Worm (Caenorhabditis elegans) whole organism, L1 larva: Measurements from ENCODE around the gene Y56A3A.22.
A peak's percentile ranks its signal among the peaks of the same experiment; 100 is the strongest.

ENCODE experiments used
- C04F5.9 ChIP-seq: sonication (generic microtip); optimal IDR thresholded peaks from 2 replicates; lab custom pipeline; 2016; ENCODE audit warnings: missing genetic modification characterization, missing compliant biosample characterization
- C16A3.4 ChIP-seq: fragments of 150-350 bp; optimal IDR thresholded peaks from 2 replicates; lab custom pipeline; 2014; ENCODE audit warnings: missing biosample characterization, missing genetic modification characterization
- C34B4.2 ChIP-seq: sonication (generic microtip); optimal IDR thresholded peaks from 2 replicates; lab custom pipeline; 2017; ENCODE audit warnings: mild to moderate bottlenecking, missing genetic modification characterization, missing compliant biosample characterization
- F16B12.6 ChIP-seq: fragments of 150-350 bp; optimal IDR thresholded peaks from 2 replicates; lab custom pipeline; 2014; ENCODE audit warnings: missing biosample characterization, missing genetic modification characterization
- alr-1 ChIP-seq: fragments of 200-800 bp; sonication (Bioruptor generic); optimal IDR thresholded peaks from 2 replicates; lab custom pipeline; 2018; ENCODE audit warnings: borderline replicate concordance, mild to moderate bottlenecking, missing genetic modification characterization, missing compliant biosample characterization
- aly-2 ChIP-seq: fragments of 150-350 bp; optimal IDR thresholded peaks from 2 replicates; lab custom pipeline; 2014; ENCODE audit warnings: missing biosample characterization, missing genetic modification characterization
- ama-1 ChIP-seq: fragments of 150-350 bp; optimal IDR thresholded peaks from 2 replicates; lab custom pipeline; 2014
- ceh-63 ChIP-seq: fragments of 200-800 bp; sonication (Bioruptor generic); optimal IDR thresholded peaks from 2 replicates; lab custom pipeline; 2018; ENCODE audit warnings: mild to moderate bottlenecking, missing genetic modification characterization, missing compliant biosample characterization
- ceh-82 ChIP-seq, 3 experiments: fragments of 150-350 bp in 1 of 3; sonication (generic microtip) in 2 of 3; optimal IDR thresholded peaks; 2 replicates each; lab custom pipeline; 2014 to 2017; ENCODE audit warnings: missing biosample characterization in 3 of 3, missing genetic modification characterization in 3 of 3
- ceh-88 ChIP-seq: fragments of 200-800 bp; sonication (Bioruptor generic); IDR thresholded peaks from 2 replicates; pipeline ENCODE4 v1.3.6; 2022; ENCODE audit warnings: missing genetic modification characterization, missing compliant biosample characterization
- ceh-90 ChIP-seq: sonication (generic microtip); optimal IDR thresholded peaks from 2 replicates; lab custom pipeline; 2016; ENCODE audit warnings: missing genetic modification characterization, missing compliant biosample characterization
- dpl-1 ChIP-seq, 3 experiments: fragments of 150-350 bp in 2 of 3; sonication (generic microtip) in 1 of 3; optimal IDR thresholded peaks; 2 replicates each; lab custom pipeline; 2014 to 2017; ENCODE audit warnings: missing biosample characterization in 3 of 3, missing genetic modification characterization in 3 of 3, missing genetic modification reagents in 3 of 3
- efl-1 ChIP-seq, 4 experiments: fragments of 150-350 bp; optimal IDR thresholded peaks in 3 of 4; peaks in 1 of 4; 1 replicate in 1 of 4; 2 replicates in 3 of 4; lab custom pipeline; 2014; ENCODE audit warnings: missing biosample characterization in 2 of 4, missing genetic modification characterization in 2 of 4, missing genetic modification reagents in 2 of 4
- efl-3 ChIP-seq: fragments of 200-800 bp; sonication (Bioruptor generic); optimal IDR thresholded peaks from 2 replicates; lab custom pipeline; 2018; ENCODE audit warnings: mild to moderate bottlenecking, missing genetic modification characterization, missing compliant biosample characterization
- egl-13 ChIP-seq: sonication (generic microtip); optimal IDR thresholded peaks from 2 replicates; lab custom pipeline; 2016; ENCODE audit warnings: missing genotype, missing genetic modification reagents, missing genetic modification characterization, missing compliant biosample characterization
- egl-27 ChIP-seq, 2 experiments: fragments of 150-350 bp in 1 of 2; sonication (generic microtip); optimal IDR thresholded peaks; 3 replicates each; lab custom pipeline; 2017 to 2018; ENCODE audit warnings: missing biosample characterization in 2 of 2, missing genetic modification characterization in 2 of 2, missing genetic modification reagents in 2 of 2
- elt-3 ChIP-seq, 6 experiments: fragments of 150-350 bp in 1 of 6; sonication (generic microtip); optimal IDR thresholded peaks; 2 replicates each; lab custom pipeline; 2017 to 2018; ENCODE audit warnings: missing biosample characterization in 6 of 6, missing genetic modification characterization in 6 of 6, inconsistent platforms in 1 of 6
- fkh-10 ChIP-seq: sonication (generic microtip); optimal IDR thresholded peaks from 2 replicates; lab custom pipeline; 2017; ENCODE audit warnings: missing biosample characterization, missing genetic modification reagents, missing genetic modification characterization
- fkh-8 ChIP-seq: sonication (generic microtip); optimal IDR thresholded peaks from 2 replicates; lab custom pipeline; 2016; ENCODE audit warnings: mild to moderate bottlenecking, missing genetic modification characterization, missing compliant biosample characterization
- grh-1 ChIP-seq: fragments of 200-800 bp; sonication (Bioruptor generic); IDR thresholded peaks from 2 replicates; pipeline ENCODE4 v1.3.6; 2022; ENCODE audit warnings: missing genetic modification reagents, missing genetic modification characterization, missing compliant biosample characterization
- hlh-17 ChIP-seq: fragments of 200-800 bp; sonication (Bioruptor generic); optimal IDR thresholded peaks from 2 replicates; lab custom pipeline; 2018; ENCODE audit warnings: missing genetic modification characterization, mild to moderate bottlenecking, missing compliant biosample characterization, moderate library complexity, borderline replicate concordance
- hpl-2 ChIP-seq: fragments of 150-350 bp; optimal IDR thresholded peaks from 2 replicates; lab custom pipeline; 2014; ENCODE audit warnings: missing biosample characterization, missing genetic modification reagents, missing genetic modification characterization
- irx-1 ChIP-seq: sonication (generic microtip); optimal IDR thresholded peaks from 2 replicates; lab custom pipeline; 2016; ENCODE audit warnings: missing genetic modification characterization, missing compliant biosample characterization
- jun-1 ChIP-seq: fragments of 150-350 bp; optimal IDR thresholded peaks from 2 replicates; lab custom pipeline; 2014; ENCODE audit warnings: missing biosample characterization, missing genetic modification reagents, missing genetic modification characterization
- lin-14 ChIP-seq: fragments of 200-800 bp; sonication (Bioruptor generic); optimal IDR thresholded peaks from 2 replicates; lab custom pipeline; 2018; ENCODE audit warnings: mild to moderate bottlenecking, missing genetic modification characterization, moderate library complexity, missing compliant biosample characterization
- lin-39 ChIP-seq: fragments of 150-350 bp; optimal IDR thresholded peaks from 2 replicates; lab custom pipeline; 2014; ENCODE audit warnings: missing biosample characterization, missing genetic modification reagents, missing genetic modification characterization
- mep-1 ChIP-seq: fragments of 150-350 bp; optimal IDR thresholded peaks from 2 replicates; lab custom pipeline; 2014; ENCODE audit warnings: missing biosample characterization, missing genetic modification characterization
- nhr-11 ChIP-seq: fragments of 150-350 bp; optimal IDR thresholded peaks from 2 replicates; lab custom pipeline; 2014; ENCODE audit warnings: missing biosample characterization, missing genetic modification characterization
- nhr-12 ChIP-seq: sonication (generic microtip); optimal IDR thresholded peaks from 2 replicates; lab custom pipeline; 2017; ENCODE audit warnings: missing biosample characterization, missing genetic modification characterization
- nhr-19 ChIP-seq: fragments of 200-800 bp; sonication (Bioruptor generic); conservative IDR thresholded peaks from 2 replicates; pipeline ENCODE4 v1.3.6; 2022; ENCODE audit warnings: missing genetic modification characterization, missing compliant biosample characterization
- nhr-20 ChIP-seq: sonication (generic microtip); optimal IDR thresholded peaks from 2 replicates; lab custom pipeline; 2016; ENCODE audit warnings: mild to moderate bottlenecking, missing genetic modification characterization, missing compliant biosample characterization
- nhr-47 ChIP-seq: sonication (generic microtip); optimal IDR thresholded peaks from 2 replicates; lab custom pipeline; 2016; ENCODE audit warnings: mild to moderate bottlenecking, missing genetic modification characterization, moderate library complexity, missing compliant biosample characterization
- nhr-71 ChIP-seq: sonication (generic microtip); optimal IDR thresholded peaks from 2 replicates; lab custom pipeline; 2016; ENCODE audit warnings: mild to moderate bottlenecking, missing genetic modification characterization, moderate library complexity, missing compliant biosample characterization
- nhr-84 ChIP-seq: sonication (generic microtip); optimal IDR thresholded peaks from 2 replicates; lab custom pipeline; 2017; ENCODE audit warnings: missing biosample characterization, missing genetic modification characterization
- nhr-85 ChIP-seq: sonication (generic microtip); peaks from one replicate; lab custom pipeline; 2016; ENCODE audit warnings: missing genetic modification characterization, inconsistent platforms, missing compliant biosample characterization
- nhr-90 ChIP-seq: sonication (generic microtip); optimal IDR thresholded peaks from 2 replicates; lab custom pipeline; 2016; ENCODE audit warnings: mild to moderate bottlenecking, missing genetic modification characterization, missing compliant biosample characterization; ENCODE audit not compliant: poor library complexity
- pag-3 ChIP-seq: sonication (generic microtip); optimal IDR thresholded peaks from 2 replicates; lab custom pipeline; 2017; ENCODE audit warnings: missing genetic modification characterization, mild to moderate bottlenecking, missing compliant biosample characterization, antibody characterized with exemption, borderline replicate concordance; ENCODE audit not compliant: insufficient read depth
- pqm-1 ChIP-seq: sonication (generic microtip); optimal IDR thresholded peaks from 3 replicates; lab custom pipeline; 2017; ENCODE audit warnings: missing biosample characterization, missing genetic modification characterization
- rnt-1 ChIP-seq: sonication (generic microtip); optimal IDR thresholded peaks from 2 replicates; lab custom pipeline; 2016; ENCODE audit warnings: mild to moderate bottlenecking, missing genetic modification characterization, moderate library complexity, missing compliant biosample characterization
- snu-23 ChIP-seq: sonication (generic microtip); optimal IDR thresholded peaks from 2 replicates; lab custom pipeline; 2016; ENCODE audit warnings: missing genetic modification characterization, missing compliant biosample characterization
- sox-4 ChIP-seq: sonication (generic microtip); optimal IDR thresholded peaks from 2 replicates; lab custom pipeline; 2016; ENCODE audit warnings: missing genetic modification characterization, missing compliant biosample characterization
- sup-37 ChIP-seq: fragments of 200-800 bp; sonication (Bioruptor generic); optimal IDR thresholded peaks from 2 replicates; lab custom pipeline; 2018; ENCODE audit warnings: mild to moderate bottlenecking, missing genetic modification characterization, missing compliant biosample characterization
- swsn-7 ChIP-seq: sonication (generic microtip); optimal IDR thresholded peaks from 2 replicates; lab custom pipeline; 2016; ENCODE audit warnings: missing genetic modification characterization, missing compliant biosample characterization
- tlp-1 ChIP-seq: fragments of 150-350 bp; optimal IDR thresholded peaks from 2 replicates; lab custom pipeline; 2014; ENCODE audit warnings: missing biosample characterization, missing genetic modification characterization
- unc-130 ChIP-seq: fragments of 150-350 bp; optimal IDR thresholded peaks from 2 replicates; lab custom pipeline; 2017; ENCODE audit warnings: missing biosample characterization, missing genetic modification characterization, inconsistent platforms
- unc-62 ChIP-seq: fragments of 150-350 bp; optimal IDR thresholded peaks from 2 replicates; lab custom pipeline; 2014; ENCODE audit warnings: missing biosample characterization, missing genetic modification reagents, missing genetic modification characterization
- vab-15 ChIP-seq: sonication (generic microtip); optimal IDR thresholded peaks from 2 replicates; lab custom pipeline; 2017; ENCODE audit warnings: missing genotype, mild to moderate bottlenecking, missing genetic modification characterization, missing compliant biosample characterization
- xbp-1 ChIP-seq: sonication (generic microtip); optimal IDR thresholded peaks from 2 replicates; lab custom pipeline; 2016; ENCODE audit warnings: missing genetic modification characterization, missing compliant biosample characterization
- ztf-11 ChIP-seq, 2 experiments: sonication (generic microtip); optimal IDR thresholded peaks; 2 replicates each; lab custom pipeline; 2016 to 2017; ENCODE audit warnings: missing genetic modification characterization in 2 of 2, missing biosample characterization in 1 of 2, missing compliant biosample characterization in 1 of 2
- ztf-4 ChIP-seq: fragments of 150-350 bp; optimal IDR thresholded peaks from 2 replicates; lab custom pipeline; 2014; ENCODE audit warnings: missing biosample characterization, missing genetic modification characterization

Gene Y56A3A.22

ce11 chrIII:11935032-11935947 lies 13.8 kb downstream of the Y56A3A.22 start:
- TF ChIP-seq dpl-1 (GFP tag; optimal IDR thresholded peaks at IDR 0.05; lab: Kevin White, UChicago) (no peak), jun-1 (tag; lab: Kevin White, UChicago) (no peak), pqm-1 (tag; lab: Kevin White, UChicago) (no peak), C04F5.9 (no peak), lin-39 (tag; lab: Kevin White, UChicago) (no peak), ama-1 (lab: Kevin White, UChicago) (peak; percentile 14), nhr-90 (tag; lab: Kevin White, UChicago) (no peak), pag-3 (tag; lab: Kevin White, UChicago) (no peak), ceh-90 (tag; lab: Kevin White, UChicago) (no peak), aly-2 (tag; lab: Kevin White, UChicago) (no peak), alr-1 (tag; lab: Kevin White, UChicago) (no peak), ceh-63 (GFP tag; lab: Kevin White, UChicago) (no peak), rnt-1 (tag; lab: Kevin White, UChicago) (peak; percentile 74), efl-1 (optimal IDR thresholded peaks at IDR 0.05; lab: Kevin White, UChicago) (no peak), efl-1 (GFP tag; optimal IDR thresholded peaks at IDR 0.05 in 1 of 2; lab: Kevin White, UChicago) (no peak), unc-62 (GFP tag; lab: Kevin White, UChicago) (peak; percentile 44), snu-23 (GFP tag; lab: Kevin White, UChicago) (peak; percentile 12), mep-1 (tag; lab: Kevin White, UChicago) (peak; percentile 1), F16B12.6 (no peak), ceh-82 (tag; optimal IDR thresholded peaks at IDR 0.05; lab: Kevin White, UChicago) (peak in 1 of 3 experiments; percentile 23), egl-13 (tag; lab: Kevin White, UChicago) (peak; percentile 2), nhr-11 (tag; lab: Kevin White, UChicago) (no peak), lin-14 (GFP tag; lab: Kevin White, UChicago) (no peak), xbp-1 (peak; percentile 79), swsn-7 (peak; percentile 18), C16A3.4 (tag; lab: Kevin White, UChicago) (no peak), unc-130 (tag; lab: Kevin White, UChicago) (no peak), ztf-11 (tag; optimal IDR thresholded peaks at IDR 0.05; lab: Kevin White, UChicago) (no peak), nhr-85 (tag; lab: Kevin White, UChicago) (peak; percentile 35), tlp-1 (tag; lab: Kevin White, UChicago) (no peak), ceh-88 (GFP tag; lab: Robert Waterston, UW) (no peak), nhr-47 (tag; lab: Kevin White, UChicago) (peak; percentile 64), sox-4 (tag; lab: Kevin White, UChicago) (no peak), hpl-2 (GFP tag; lab: Kevin White, UChicago) (no peak), nhr-19 (peak; percentile 42), fkh-8 (peak; percentile 89), nhr-12 (tag; lab: Kevin White, UChicago) (no peak), ztf-4 (no peak), nhr-20 (tag; lab: Kevin White, UChicago) (peak; percentile 13), fkh-10 (GFP tag; lab: Kevin White, UChicago) (no peak), efl-3 (GFP tag; lab: Kevin White, UChicago) (no peak), hlh-17 (GFP tag; lab: Kevin White, UChicago) (no peak), irx-1 (tag; lab: Kevin White, UChicago) (no peak), grh-1 (GFP tag; lab: Robert Waterston, UW) (no peak), C34B4.2 (no peak), vab-15 (tag; lab: Kevin White, UChicago) (no peak), nhr-84 (tag; lab: Kevin White, UChicago) (no peak), egl-27 (tag; optimal IDR thresholded peaks at IDR 0.05; lab: Kevin White, UChicago) (no peak), nhr-71 (tag; lab: Kevin White, UChicago) (peak; percentile 66), elt-3 (tag; optimal IDR thresholded peaks at IDR 0.05; lab: Kevin White, UChicago) (no peak), sup-37 (GFP tag; lab: Kevin White, UChicago) (peak; percentile 26)
